Fruit fly (Drosophila melanogaster) whole organism, embryonic: ENCODE measurements around the gene CG31224.

Experiments used
- Aef1 ChIP-seq: fragments of 200-800 bp; sonication (Bioruptor generic); IDR thresholded peaks from 3 replicates; pipeline ENCODE4 v1.3.6; 2022; ENCODE audit warnings: missing biosample characterization, missing genetic modification characterization
- Atf-2 ChIP-seq: fragments of 200-800 bp; sonication (Bioruptor generic); optimal IDR thresholded peaks from 2 replicates; lab custom pipeline; 2016; ENCODE audit warnings: missing biosample characterization, missing genetic modification characterization
- Awh ChIP-seq: fragments of 200-800 bp; sonication (Bioruptor generic); IDR thresholded peaks from 2 replicates; pipeline ENCODE4, ENCODE4 v1.3.6; 2022; ENCODE audit warnings: missing biosample characterization, missing genetic modification characterization
- B-H1 ChIP-seq: fragments of 200-800 bp; sonication (Bioruptor generic); IDR thresholded peaks from 3 replicates; pipeline ENCODE4 v1.3.6; 2022; ENCODE audit warnings: missing biosample characterization, missing genetic modification characterization
- Blimp-1 ChIP-seq: fragments of 200-800 bp; sonication (Bioruptor generic); optimal IDR thresholded peaks from 3 replicates; lab custom pipeline; 2018; ENCODE audit warnings: missing biosample characterization, missing genetic modification characterization, mild to moderate bottlenecking, moderate library complexity, missing genetic modification reagents
- C15 ChIP-seq: fragments of 200-800 bp; sonication (Bioruptor generic); IDR thresholded peaks from 3 replicates; pipeline ENCODE4 v1.3.6; 2022; ENCODE audit warnings: missing biosample characterization, missing genetic modification characterization
- CG11560 ChIP-seq: fragments of 200-800 bp; sonication (Bioruptor generic); IDR thresholded peaks from 3 replicates; pipeline ENCODE4 v1.3.6; 2022; ENCODE audit warnings: missing biosample characterization, missing genetic modification characterization
- CG12219 ChIP-seq: fragments of 200-800 bp; sonication (Bioruptor generic); optimal IDR thresholded peaks from 3 replicates; lab custom pipeline; 2018; ENCODE audit warnings: missing biosample characterization, mild to moderate bottlenecking, missing genetic modification characterization
- CG12769 ChIP-seq: fragments of 200-800 bp; sonication (Bioruptor generic); optimal IDR thresholded peaks from 2 replicates; lab custom pipeline; 2019; ENCODE audit warnings: missing biosample characterization, mild to moderate bottlenecking, missing genetic modification characterization, moderate library complexity
- CG13296 ChIP-seq: fragments of 200-800 bp; sonication (Bioruptor generic); optimal IDR thresholded peaks from 3 replicates; lab custom pipeline; 2018; ENCODE audit warnings: missing biosample characterization, mild to moderate bottlenecking, missing genetic modification characterization
- CG13424 ChIP-seq: fragments of 200-800 bp; sonication (Bioruptor generic); optimal IDR thresholded peaks from 2 replicates; lab custom pipeline; 2019; ENCODE audit warnings: missing biosample characterization, mild to moderate bottlenecking, missing genetic modification characterization, moderate library complexity
- CG14014 ChIP-seq: fragments of 200-800 bp; sonication (Bioruptor generic); IDR thresholded peaks from 2 replicates; pipeline ENCODE4 v1.3.6; 2022; ENCODE audit warnings: missing biosample characterization, missing genetic modification characterization
- CG17385 ChIP-seq: fragments of 200-800 bp; sonication (Bioruptor generic); optimal IDR thresholded peaks from 3 replicates; lab custom pipeline; 2018; ENCODE audit warnings: missing biosample characterization, mild to moderate bottlenecking, missing genetic modification characterization
- CG17912 ChIP-seq: fragments of 200-800 bp; sonication (Bioruptor generic); optimal IDR thresholded peaks from 2 replicates; lab custom pipeline; 2018; ENCODE audit warnings: missing biosample characterization, mild to moderate bottlenecking, missing genetic modification characterization
- CG2712 ChIP-seq: fragments of 200-800 bp; optimal IDR thresholded peaks from 3 replicates; lab custom pipeline; 2019; ENCODE audit warnings: missing biosample characterization, mild to moderate bottlenecking, missing genetic modification characterization, moderate library complexity
- CG3065 ChIP-seq: fragments of 200-800 bp; sonication (Bioruptor generic); optimal IDR thresholded peaks from 2 replicates; lab custom pipeline; 2016; ENCODE audit warnings: missing biosample characterization, missing genetic modification characterization
- CG3995 ChIP-seq: fragments of 200-800 bp; sonication (Bioruptor generic); optimal IDR thresholded peaks from 3 replicates; lab custom pipeline; 2016; ENCODE audit warnings: missing biosample characterization, missing genetic modification characterization
- CG6175 ChIP-seq: fragments of 200-800 bp; sonication (Bioruptor generic); IDR thresholded peaks from 3 replicates; pipeline ENCODE4 v1.3.6; 2022; ENCODE audit warnings: missing biosample characterization, missing genetic modification characterization
- CG6254 ChIP-seq: fragments of 200-800 bp; sonication (Bioruptor generic); optimal IDR thresholded peaks from 3 replicates; lab custom pipeline; 2017; ENCODE audit warnings: mild to moderate bottlenecking, missing biosample characterization, missing genetic modification reagents, missing genetic modification characterization
- CG8388 ChIP-seq: fragments of 200-800 bp; sonication (Bioruptor generic); optimal IDR thresholded peaks from 2 replicates; lab custom pipeline; 2019; ENCODE audit warnings: missing biosample characterization, mild to moderate bottlenecking, missing genetic modification characterization, moderate library complexity
- CG8478 ChIP-seq: fragments of >200 bp; optimal IDR thresholded peaks from 2 replicates; lab custom pipeline; 2018
- CG8765 ChIP-seq: fragments of 200-800 bp; sonication (Bioruptor generic); IDR thresholded peaks from 2 replicates; pipeline ENCODE4 v1.3.6; 2022; ENCODE audit warnings: missing biosample characterization, missing genetic modification characterization
- CoRest ChIP-seq: fragments of 200-800 bp; sonication (Bioruptor generic); optimal IDR thresholded peaks from 3 replicates; lab custom pipeline; 2018; ENCODE audit warnings: missing biosample characterization, mild to moderate bottlenecking, missing genetic modification characterization, moderate library complexity
- D19A ChIP-seq: fragments of 200-800 bp; optimal IDR thresholded peaks from 3 replicates; lab custom pipeline; 2019; ENCODE audit warnings: missing biosample characterization, mild to moderate bottlenecking, missing genetic modification characterization, moderate library complexity
- Dip3 ChIP-seq: fragments of 200-800 bp; sonication (Bioruptor generic); optimal IDR thresholded peaks from 3 replicates; lab custom pipeline; 2016; ENCODE audit warnings: missing biosample characterization, missing genetic modification characterization
- Ets97D ChIP-seq: fragments of 200-800 bp; sonication (Bioruptor generic); optimal IDR thresholded peaks from 3 replicates; lab custom pipeline; 2016; ENCODE audit warnings: missing biosample characterization, missing genetic modification characterization
- GATAe ChIP-seq: fragments of 200-800 bp; sonication (Bioruptor generic); conservative IDR thresholded peaks from 2 replicates; pipeline ENCODE4 v1.3.6; 2022; ENCODE audit warnings: missing biosample characterization, missing genetic modification characterization
- Mrtf ChIP-seq: fragments of 200-800 bp; sonication (Bioruptor generic); IDR thresholded peaks from 3 replicates; pipeline ENCODE4 v1.3.6; 2022; ENCODE audit warnings: missing biosample characterization, missing genetic modification characterization
- NK7.1 ChIP-seq: fragments of 200-800 bp; sonication (Bioruptor generic); optimal IDR thresholded peaks from 3 replicates; lab custom pipeline; 2016; ENCODE audit warnings: missing biosample characterization, missing genetic modification characterization
- Nf-YB ChIP-seq: fragments of 200-800 bp; sonication (Bioruptor generic); optimal IDR thresholded peaks from 3 replicates; lab custom pipeline; 2019; ENCODE audit warnings: missing biosample characterization, mild to moderate bottlenecking, missing genetic modification characterization, moderate library complexity
- Ravus ChIP-seq: fragments of 200-800 bp; sonication (Bioruptor generic); IDR thresholded peaks from 2 replicates; pipeline ENCODE4 v1.3.6; 2022; ENCODE audit warnings: missing biosample characterization, missing genetic modification characterization
- Sox102F ChIP-seq: fragments of 200-800 bp; sonication (Bioruptor generic); optimal IDR thresholded peaks from 2 replicates; lab custom pipeline; 2018; ENCODE audit warnings: missing biosample characterization, mild to moderate bottlenecking, missing genetic modification characterization, moderate library complexity
- Spps ChIP-seq: fragments of 200-800 bp; sonication (Bioruptor generic); optimal IDR thresholded peaks from 2 replicates; lab custom pipeline; 2018; ENCODE audit warnings: missing biosample characterization, mild to moderate bottlenecking, missing genetic modification characterization
- abd-A ChIP-seq: fragments of 200-800 bp; sonication (Bioruptor generic); optimal IDR thresholded peaks from 3 replicates; lab custom pipeline; 2019; ENCODE audit warnings: missing biosample characterization, mild to moderate bottlenecking, missing genetic modification characterization, moderate library complexity
- ase ChIP-seq: fragments of 200-800 bp; sonication (Bioruptor generic); IDR thresholded peaks from 3 replicates; pipeline ENCODE4 v1.3.6; 2022; ENCODE audit warnings: missing biosample characterization, missing genetic modification characterization
- bbx ChIP-seq: fragments of 200-800 bp; sonication (Bioruptor generic); IDR thresholded peaks from 2 replicates; pipeline ENCODE4 v1.3.6; 2022; ENCODE audit warnings: missing biosample characterization, missing genetic modification characterization; ENCODE audit not compliant: partially characterized antibody
- chm ChIP-seq: fragments of 200-800 bp; sonication (Bioruptor generic); IDR thresholded peaks from 2 replicates; pipeline ENCODE4 v1.3.6; 2022; ENCODE audit warnings: missing biosample characterization, missing genetic modification characterization
- emc ChIP-seq: fragments of 200-800 bp; sonication (Bioruptor generic); optimal IDR thresholded peaks from 2 replicates; lab custom pipeline; 2016; ENCODE audit warnings: missing biosample characterization, missing genetic modification characterization
- eve ChIP-seq, 2 experiments: fragments of >200 bp; optimal IDR thresholded peaks; 2 replicates each; lab custom pipeline; 2017; ENCODE audit warnings: missing biosample characterization in 2 of 2, missing genetic modification characterization in 2 of 2
- h ChIP-seq: fragments of >200 bp; optimal IDR thresholded peaks from 2 replicates; lab custom pipeline; 2017
- kni ChIP-seq: fragments of 200-800 bp; sonication (Bioruptor generic); optimal IDR thresholded peaks from 3 replicates; lab custom pipeline; 2017; ENCODE audit warnings: mild to moderate bottlenecking, missing biosample characterization, missing genetic modification reagents, missing genetic modification characterization
- pita ChIP-seq: fragments of 200-800 bp; sonication (Bioruptor generic); optimal IDR thresholded peaks from 2 replicates; lab custom pipeline; 2017; ENCODE audit warnings: missing biosample characterization, mild to moderate bottlenecking, missing genetic modification characterization
- row ChIP-seq: fragments of 200-800 bp; sonication (Bioruptor generic); IDR thresholded peaks from 3 replicates; pipeline ENCODE4 v1.3.6; 2022; ENCODE audit warnings: missing biosample characterization, missing genetic modification characterization
- schlank ChIP-seq: fragments of 200-800 bp; sonication (Bioruptor generic); optimal IDR thresholded peaks from 2 replicates; lab custom pipeline; 2018; ENCODE audit warnings: missing biosample characterization, mild to moderate bottlenecking, missing genetic modification characterization
- slbo ChIP-seq: fragments of 200-800 bp; sonication (Bioruptor generic); IDR thresholded peaks from 2 replicates; pipeline ENCODE4 v1.3.6; 2022; ENCODE audit warnings: missing biosample characterization, missing genetic modification characterization
- sqz ChIP-seq: fragments of 200-800 bp; sonication (Bioruptor generic); optimal IDR thresholded peaks from 3 replicates; lab custom pipeline; 2018; ENCODE audit warnings: missing biosample characterization, mild to moderate bottlenecking, missing genetic modification characterization
- stc ChIP-seq: fragments of 200-800 bp; sonication (Bioruptor generic); IDR thresholded peaks from 2 replicates; pipeline ENCODE4 v1.3.6; 2022; ENCODE audit warnings: missing biosample characterization, missing genetic modification characterization
- stwl ChIP-seq: fragments of 200-800 bp; sonication (Bioruptor generic); optimal IDR thresholded peaks from 3 replicates; lab custom pipeline; 2018; ENCODE audit warnings: missing biosample characterization, mild to moderate bottlenecking, missing genetic modification characterization, moderate library complexity
- tna ChIP-seq: fragments of 200-800 bp; sonication (Bioruptor generic); IDR thresholded peaks from 2 replicates; pipeline ENCODE4 v1.3.6; 2022; ENCODE audit warnings: missing biosample characterization, missing genetic modification characterization; ENCODE audit not compliant: partially characterized antibody
- unc-4 ChIP-seq: fragments of 200-800 bp; sonication (Bioruptor generic); IDR thresholded peaks from 2 replicates; pipeline ENCODE4 v1.3.6; 2022; ENCODE audit warnings: missing biosample characterization, missing genetic modification characterization; ENCODE audit not compliant: partially characterized antibody
- z ChIP-seq: fragments of 200-800 bp; sonication (Bioruptor generic); IDR thresholded peaks from 3 replicates; pipeline ENCODE4 v1.3.6; 2022; ENCODE audit warnings: missing biosample characterization, missing genetic modification characterization

CG31224 gene

DNA sequence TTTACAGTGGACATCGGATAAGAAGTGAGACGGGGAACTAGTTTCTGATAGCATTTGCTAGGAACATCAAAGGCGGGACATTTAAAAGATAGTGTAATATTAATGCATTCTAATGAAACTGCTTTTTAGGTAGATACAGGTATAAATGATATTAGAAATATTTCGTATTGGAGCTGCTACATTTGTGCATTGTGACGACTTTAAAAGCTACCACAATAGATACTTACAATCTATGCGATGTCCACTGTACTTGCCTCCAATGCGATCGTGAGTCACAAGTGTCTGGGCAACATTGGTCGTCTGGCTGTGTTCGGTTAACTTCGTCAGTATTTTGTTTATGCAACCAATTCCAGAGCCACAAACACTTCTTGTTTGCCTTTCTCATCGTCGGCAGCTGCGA is 10.7 kb upstream of the CG31224 start (continued):
- TF ChIP-seq row (GFP tag; lab: Robert Waterston, UW) (peak; percentile 78), slbo (GFP tag; lab: Robert Waterston, UW) (peak; percentile 48), Awh (GFP tag; lab: Robert Waterston, UW) (no peak), Mrtf (GFP tag; lab: Robert Waterston, UW) (no peak)

DNA sequence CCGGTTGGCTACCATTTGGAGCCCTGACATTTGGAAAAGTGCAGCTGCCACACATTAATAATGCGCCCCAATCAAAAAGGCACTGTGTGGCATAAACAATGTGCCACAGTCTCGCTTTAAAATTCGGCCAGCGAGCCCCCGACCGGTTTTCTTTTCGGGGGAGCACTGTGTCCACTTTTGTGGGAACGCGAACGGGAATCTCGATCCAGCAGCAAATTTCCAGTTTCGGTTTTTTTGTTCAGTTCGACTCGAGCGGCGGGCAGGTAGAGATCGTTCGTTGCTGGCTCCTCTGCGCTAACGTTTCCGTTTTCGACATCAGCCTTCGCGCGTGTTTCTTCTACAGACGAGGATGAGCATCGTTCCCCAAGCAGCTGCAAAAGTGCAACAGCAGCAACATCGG is 10.0 kb upstream of the CG31224 start, which contains the start of gene CG7702:
Gene CG7702, plus strand, starts transcription at position 239 of the 400 bp plus-strand sequence.
- TF ChIP-seq Dip3: no peak
- TF ChIP-seq CG3995 (GFP tag; lab: Kevin White, UChicago): no peak
- TF ChIP-seq NK7.1 (GFP tag; lab: Kevin White, UChicago): no peak
- TF ChIP-seq kni (GFP tag; lab: Kevin White, UChicago): peak; percentile 62
- TF ChIP-seq CG13424 (tag; lab: Kevin White, UChicago): no peak
- peak; percentile 56 for TF ChIP-seq CG12769
- TF ChIP-seq Nf-YB: no peak
- no peak for TF ChIP-seq Ravus (GFP tag; lab: Robert Waterston, UW)
- TF ChIP-seq abd-A (tag; lab: Kevin White, UChicago): no peak
- TF ChIP-seq Ets97D: no peak
- TF ChIP-seq CG8765 (GFP tag; lab: Robert Waterston, UW): no peak
- no peak for TF ChIP-seq CoRest (tag; lab: Kevin White, UChicago)
- no peak for TF ChIP-seq GATAe (GFP tag; lab: Robert Waterston, UW)
- TF ChIP-seq schlank: no peak
- TF ChIP-seq eve (GFP tag; optimal IDR thresholded peaks at IDR 0.05; lab: Kevin White, UChicago): no peak
- no peak for TF ChIP-seq CG11560
- TF ChIP-seq CG13296 (GFP tag; lab: Kevin White, UChicago): no peak
- no peak for TF ChIP-seq h
- TF ChIP-seq CG12219 (GFP tag; lab: Kevin White, UChicago): no peak
- TF ChIP-seq CG3065 (GFP tag; lab: Kevin White, UChicago): no peak
- no peak for TF ChIP-seq C15 (GFP tag; lab: Robert Waterston, UW)
- TF ChIP-seq CG6254 (GFP tag; lab: Kevin White, UChicago): no peak
- no peak for TF ChIP-seq CG14014 (GFP tag; lab: Robert Waterston, UW)
- no peak for TF ChIP-seq unc-4 (GFP tag; lab: Robert Waterston, UW)
- no peak for TF ChIP-seq D19A (tag; lab: Kevin White, UChicago)
- TF ChIP-seq ase: no peak
- TF ChIP-seq CG2712 (tag; lab: Kevin White, UChicago): no peak
- TF ChIP-seq Aef1: no peak
- no peak for TF ChIP-seq pita
- no peak for TF ChIP-seq CG17912 (GFP tag; lab: Kevin White, UChicago)
- 0 out of 2 replicates have a peak, but pooled peaks have one; percentile 32 for TF ChIP-seq chm (GFP tag; lab: Robert Waterston, UW)
- TF ChIP-seq CG8388 (GFP tag; lab: Kevin White, UChicago): peak; percentile 42
- TF ChIP-seq stwl (tag; lab: Kevin White, UChicago): no peak
- TF ChIP-seq CG17385: no peak
- no peak for TF ChIP-seq Sox102F
- TF ChIP-seq emc: no peak
- peak; percentile 57 for TF ChIP-seq sqz (GFP tag; lab: Kevin White, UChicago)
- peak; percentile 37; the same call in 1 of the 2 replicates for TF ChIP-seq bbx (GFP tag; lab: Robert Waterston, UW)
- no peak for TF ChIP-seq CG8478 (lab: Kevin White, UChicago)
- peak; percentile 31 for TF ChIP-seq Blimp-1 (GFP tag; lab: Kevin White, UChicago)
- TF ChIP-seq Atf-2 (GFP tag; lab: Kevin White, UChicago): no peak
- TF ChIP-seq z (GFP tag; lab: Robert Waterston, UW): 0 out of 3 replicates have a peak, but pooled peaks have one; percentile 26
- TF ChIP-seq tna (GFP tag; lab: Robert Waterston, UW): 0 out of 2 replicates have a peak, but pooled peaks have one; percentile 24
- no peak for TF ChIP-seq stc (GFP tag; lab: Robert Waterston, UW)
- TF ChIP-seq CG6175: peak; percentile 56; the same call in 1 of the 3 replicates
- TF ChIP-seq Spps (tag; lab: Kevin White, UChicago): no peak
- no peak for TF ChIP-seq B-H1
